Worm (Caenorhabditis elegans): ENCODE measurements around the gene mix-1.
A peak's percentile ranks its signal among the peaks of the same experiment; 100 is the strongest.

The mix-1 gene

DNA sequence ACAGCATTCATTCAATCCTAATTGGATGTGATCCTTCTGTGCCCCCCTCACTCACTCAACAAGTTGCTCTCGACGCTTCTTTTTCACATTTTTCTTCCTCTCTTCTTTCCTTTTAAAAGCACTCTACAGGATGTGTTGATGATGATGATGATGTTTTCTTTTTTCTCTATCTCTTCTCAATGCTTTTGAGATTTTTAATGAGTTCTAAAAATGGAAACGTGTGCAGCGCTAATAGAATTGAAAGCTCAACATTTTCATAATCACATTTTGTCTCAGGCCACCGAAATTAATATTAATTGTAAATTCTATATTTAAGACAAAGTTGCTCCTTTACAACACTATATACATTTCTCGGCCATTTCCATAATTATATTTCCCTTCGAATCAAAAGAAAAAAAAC, 23.8 kb upstream of the mix-1 start (continued):
- peak; percentile 13 for TF ChIP-seq nhr-47 (tag; optimal IDR thresholded peaks at IDR 0.05)
- TF ChIP-seq sox-4 (tag; optimal IDR thresholded peaks at IDR 0.05) = no peak
- TF ChIP-seq unc-98 (GFP tag; IDR thresholded peaks at IDR 0.05) = no peak
- TF ChIP-seq ztf-11 (tag; optimal IDR thresholded peaks at IDR 0.05) = no peak
- TF ChIP-seq fkh-4 (tag; optimal IDR thresholded peaks at IDR 0.05; ENCODE audit: borderline replicate concordance) = no peak
- TF ChIP-seq C16A3.4 (tag; optimal IDR thresholded peaks at IDR 0.05) = no peak
- no peak for TF ChIP-seq nhr-11 (tag; optimal IDR thresholded peaks at IDR 0.05)
- no peak for TF ChIP-seq hlh-4 (tag; optimal IDR thresholded peaks at IDR 0.05)
- TF ChIP-seq swsn-7 (tag; optimal IDR thresholded peaks at IDR 0.05) = no peak
- no peak for TF ChIP-seq aly-2 (tag; optimal IDR thresholded peaks at IDR 0.05)
- peak; percentile 82 for TF ChIP-seq lin-14 (GFP tag; optimal IDR thresholded peaks at IDR 0.05)
- no peak for TF ChIP-seq ets-5 (GFP tag; IDR thresholded peaks at IDR 0.05)
- no peak for TF ChIP-seq zag-1 (tag; optimal IDR thresholded peaks at IDR 0.05)
- TF ChIP-seq ceh-8 (GFP tag; optimal IDR thresholded peaks at IDR 0.05) = no peak
- TF ChIP-seq dpl-1 (GFP tag; optimal IDR thresholded peaks at IDR 0.05) = no peak
- no peak for TF ChIP-seq irx-1 (tag; optimal IDR thresholded peaks at IDR 0.05)

DNA sequence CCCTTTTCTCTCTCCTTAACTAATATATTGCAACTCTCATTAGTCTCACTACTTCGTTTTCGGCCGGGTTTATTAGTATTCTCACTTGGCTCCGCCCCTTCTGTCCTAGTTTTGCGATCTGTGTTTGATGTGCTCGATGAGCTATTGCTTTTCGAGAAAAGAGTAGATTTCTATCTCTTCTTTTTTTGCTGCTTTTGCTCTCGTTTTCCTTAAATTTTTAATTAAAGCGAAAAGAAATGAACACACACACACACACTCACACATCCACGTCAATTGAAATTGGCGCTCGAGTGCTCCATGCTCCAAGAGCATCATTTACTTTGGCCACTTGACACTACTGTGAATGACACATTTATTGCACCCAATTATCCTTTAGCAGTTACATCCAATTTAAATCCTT, 19.6 kb upstream of the mix-1 start:
- no peak for TF ChIP-seq mef-2 (tag; optimal IDR thresholded peaks at IDR 0.05)
- TF ChIP-seq nhr-71 (tag; optimal IDR thresholded peaks at IDR 0.05) = peak; percentile 24
- peak in 1 of 2 experiments; percentile 15 for TF ChIP-seq lsy-2 (tag; optimal IDR thresholded peaks at IDR 0.05)
- TF ChIP-seq lin-14 (GFP tag; optimal IDR thresholded peaks at IDR 0.05) = peak; percentile 62
- no peak for TF ChIP-seq C16A3.4 (tag; optimal IDR thresholded peaks at IDR 0.05)
- TF ChIP-seq egl-13 (tag; optimal IDR thresholded peaks at IDR 0.05) = peak; percentile 33
- peak; percentile 9 for TF ChIP-seq dsc-1 (tag; optimal IDR thresholded peaks at IDR 0.05)
- no peak for TF ChIP-seq ztf-11 (tag; optimal IDR thresholded peaks at IDR 0.05)

DNA sequence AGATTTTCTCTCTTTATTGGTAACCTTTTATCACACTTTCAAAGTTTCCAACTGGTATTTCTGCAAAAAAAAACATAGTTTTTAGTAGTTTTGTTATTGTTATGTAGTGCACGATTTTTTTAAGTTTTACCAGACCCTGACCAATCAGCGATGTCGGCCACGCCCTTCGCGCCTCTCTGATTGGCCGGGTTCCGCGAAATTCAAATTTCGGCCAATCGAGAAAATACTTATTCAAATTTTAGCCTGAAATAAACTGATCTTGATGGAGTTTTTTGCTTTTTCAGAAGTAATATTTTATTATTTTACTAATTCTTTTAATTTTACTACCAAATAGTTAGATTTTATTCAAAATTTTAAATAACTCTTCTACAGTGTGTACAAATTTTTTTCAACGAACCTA, 19.1 kb upstream of the mix-1 start:
- TF ChIP-seq nhr-28 (tag; optimal IDR thresholded peaks at IDR 0.05) (no peak), efl-1 (optimal IDR thresholded peaks at IDR 0.05) (no peak), efl-1 (GFP tag; optimal IDR thresholded peaks at IDR 0.05 in 1 of 2) (peak in 1 of 2 experiments; percentile 55), nhr-85 (tag) (peak; percentile 18), blmp-1 (tag; optimal IDR thresholded peaks at IDR 0.05) (no peak), zip-4 (GFP tag; optimal IDR thresholded peaks at IDR 0.05) (no peak), mab-9 (GFP tag; IDR thresholded peaks at IDR 0.05) (no peak), unc-86 (tag; optimal IDR thresholded peaks at IDR 0.05) (no peak), aly-2 (tag; optimal IDR thresholded peaks at IDR 0.05) (no peak), Y116A8C.19 (tag; optimal IDR thresholded peaks at IDR 0.05; ENCODE audit: borderline replicate concordance) (no peak), ces-1 (GFP tag; optimal IDR thresholded peaks at IDR 0.05) (no peak), jun-1 (tag; optimal IDR thresholded peaks at IDR 0.05) (no peak)

- TF ChIP-seq mef-2 (tag; optimal IDR thresholded peaks at IDR 0.05) = no peak
- no peak for TF ChIP-seq dsc-1 (tag; optimal IDR thresholded peaks at IDR 0.05)
- no peak for TF ChIP-seq hpl-2 (GFP tag; optimal IDR thresholded peaks at IDR 0.05)
- TF ChIP-seq tbx-2 (tag; optimal IDR thresholded peaks at IDR 0.05) = no peak
- TF ChIP-seq hlh-4 (tag; optimal IDR thresholded peaks at IDR 0.05) = no peak
These were observed 18.6 kb upstream of the mix-1 start, which contains the start of gene ceh-62 for ce11 chrII:10805437-10805836. TSS of gene ceh-62 (plus strand) at chrII:10805737.

DNA sequence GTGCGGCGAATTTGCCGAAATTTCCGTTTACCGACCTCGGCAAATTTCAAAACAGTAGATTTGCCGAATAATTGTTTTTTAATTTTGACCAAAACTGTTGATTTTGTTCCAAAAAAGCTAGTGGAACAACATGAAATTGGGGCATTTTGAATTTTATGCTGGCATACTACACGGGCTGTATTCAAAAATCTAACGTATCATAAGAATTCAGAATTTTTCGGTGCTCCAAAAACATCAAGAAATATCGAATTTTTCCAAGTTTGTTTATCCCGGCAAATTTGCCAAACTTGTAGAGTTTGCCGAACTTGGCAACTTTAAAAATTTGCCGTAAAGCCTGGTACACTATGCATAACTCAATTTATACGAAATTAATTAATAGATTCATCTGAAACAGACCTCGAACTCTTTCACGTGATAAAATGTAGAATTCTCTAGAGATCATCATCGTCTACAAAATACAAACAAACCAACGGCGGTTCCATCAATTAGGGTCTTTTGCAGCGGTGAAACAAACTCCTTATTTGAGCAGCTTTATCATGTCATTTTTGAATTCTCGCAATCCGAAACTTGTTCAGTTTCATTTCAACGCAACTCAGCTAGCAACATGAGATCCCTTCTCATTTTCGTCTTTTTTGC, 15.2 kb upstream of the mix-1 start, which contains the start of gene R06F6.14:
TSS of gene R06F6.14 (plus strand) at position 586 of the 636 bp plus-strand sequence.
- TF ChIP-seq mdl-1 (tag; optimal IDR thresholded peaks at IDR 0.05) (no peak), lin-15B (tag; optimal IDR thresholded peaks at IDR 0.05) (no peak), fos-1 (tag; optimal IDR thresholded peaks at IDR 0.05) (no peak), dpl-1 (GFP tag; optimal IDR thresholded peaks at IDR 0.05) (no peak), ceh-82 (tag; optimal IDR thresholded peaks at IDR 0.05) (no peak), aha-1 (tag; optimal IDR thresholded peaks at IDR 0.05) (no peak), zag-1 (tag; optimal IDR thresholded peaks at IDR 0.05) (no peak), unc-130 (tag; optimal IDR thresholded peaks at IDR 0.05) (no peak), fkh-4 (tag; optimal IDR thresholded peaks at IDR 0.05; ENCODE audit: borderline replicate concordance) (no peak)
